Worm (Caenorhabditis elegans): ENCODE results near the gene best-24.

Gene best-24

ce11 chrIII:7941417-7941816 is 40.6 kb downstream of the best-24 start, which contains the start of gene kle-2:
Gene kle-2 (plus strand): TSS chrIII:7941717.
- TF ChIP-seq lin-40 (tag; optimal IDR thresholded peaks at IDR 0.05) (no peak), lin-54 (GFP tag; optimal IDR thresholded peaks at IDR 0.05) (no peak), F22D6.2 (tag; optimal IDR thresholded peaks at IDR 0.05) (no peak), ZK185.1 (tag; optimal IDR thresholded peaks at IDR 0.05; ENCODE audit: poor library complexity, severe bottlenecking) (no peak), atf-7 (tag; optimal IDR thresholded peaks at IDR 0.05) (no peak), die-1 (tag; optimal IDR thresholded peaks at IDR 0.05) (no peak), rcor-1 (GFP tag; IDR thresholded peaks at IDR 0.05) (no peak), B0261.1 (tag; optimal IDR thresholded peaks at IDR 0.05) (no peak), F49E8.2 (tag; optimal IDR thresholded peaks at IDR 0.05; ENCODE audit: insufficient read depth) (no peak), him-1 (tag; optimal IDR thresholded peaks at IDR 0.05) (no peak), nhr-80 (tag; optimal IDR thresholded peaks at IDR 0.05) (no peak), tbx-9 (tag; optimal IDR thresholded peaks at IDR 0.05; ENCODE audit: borderline replicate concordance) (no peak), chd-7 (tag; optimal IDR thresholded peaks at IDR 0.05) (no peak), hmg-1.2 (GFP tag; IDR thresholded peaks at IDR 0.05) (no peak), B0336.3 (GFP tag; IDR thresholded peaks at IDR 0.05) (no peak), F39B2.1 (GFP tag; IDR thresholded peaks at IDR 0.05) (no peak), cebp-1 (GFP tag; IDR thresholded peaks at IDR 0.05) (no peak), cebp-1 (tag; optimal IDR thresholded peaks at IDR 0.05) (no peak), ztf-6 (GFP tag; IDR thresholded peaks at IDR 0.05) (no peak), F57A8.1 (GFP tag; optimal IDR thresholded peaks at IDR 0.05) (no peak), lin-26 (GFP tag; IDR thresholded peaks at IDR 0.05) (no peak)

- TF ChIP-seq dox-1 (GFP tag; IDR thresholded peaks at IDR 0.05) (no peak), nhr-80 (tag; optimal IDR thresholded peaks at IDR 0.05) (peak; percentile 19)
Measured at ce11 chrIII:7946968-7947491, 46.2 kb downstream of the best-24 start, which contains the start of gene gsto-1. Gene gsto-1 (minus strand): TSS chrIII:7947018.

- TF ChIP-seq madf-10 (tag; optimal IDR thresholded peaks at IDR 0.05) = no peak
- no peak for TF ChIP-seq athp-1 (tag; optimal IDR thresholded peaks at IDR 0.05)
- no peak for TF ChIP-seq cebp-2 (GFP tag; IDR thresholded peaks at IDR 0.05)
- TF ChIP-seq K11D2.4 (GFP tag; IDR thresholded peaks at IDR 0.05) = no peak
- TF ChIP-seq tbx-9 (tag; optimal IDR thresholded peaks at IDR 0.05; ENCODE audit: borderline replicate concordance) = no peak
- TF ChIP-seq nfya-2 (GFP tag; IDR thresholded peaks at IDR 0.05) = no peak
- no peak for TF ChIP-seq bed-2 (GFP tag; IDR thresholded peaks at IDR 0.05)
- no peak for TF ChIP-seq bed-1 (GFP tag; IDR thresholded peaks at IDR 0.05)
- no peak for TF ChIP-seq hsf-1 (GFP tag; IDR thresholded peaks at IDR 0.05)
- TF ChIP-seq ccch-3 (GFP tag; optimal IDR thresholded peaks at IDR 0.05) = no peak
- TF ChIP-seq Y95B8A.8 (GFP tag; IDR thresholded peaks at IDR 0.05) = no peak
- no peak for TF ChIP-seq ztf-22 (GFP tag; optimal IDR thresholded peaks at IDR 0.05)
- no peak for TF ChIP-seq ceh-27 (GFP tag; optimal IDR thresholded peaks at IDR 0.05)
- TF ChIP-seq ztf-25 (GFP tag; IDR thresholded peaks at IDR 0.05) = no peak
Measured at ce11 chrIII:7947677-7948076, 46.8 kb downstream of the best-24 start.

ce11 chrIII:7948802-7949201 is 48.0 kb downstream of the best-24 start, which contains the start of gene col-90:
Gene col-90 (plus strand): TSS chrIII:7948838.
- TF ChIP-seq somi-1 (GFP tag; optimal IDR thresholded peaks at IDR 0.05) (no peak), nfyb-1 (GFP tag; IDR thresholded peaks at IDR 0.05) (no peak), akir-1 (GFP tag; optimal IDR thresholded peaks at IDR 0.05) (no peak), rpc-1 (optimal IDR thresholded peaks at IDR 0.05) (no peak), rpc-1 (tag; optimal IDR thresholded peaks at IDR 0.05) (no peak)

All from whole organism, young adult.